Fruit fly (Drosophila melanogaster) whole organism, embryonic: ENCODE data around the gene beat-IIa.

ENCODE experiments used
- Bdp1 ChIP-seq: fragments of 200-800 bp; sonication (Bioruptor generic); optimal IDR thresholded peaks from 3 replicates; lab custom pipeline; 2016; ENCODE audit warnings: missing biosample characterization, missing genetic modification characterization
- Bteb2 ChIP-seq: fragments of 200-800 bp; sonication (Bioruptor generic); optimal IDR thresholded peaks from 2 replicates; lab custom pipeline; 2016; ENCODE audit warnings: missing biosample characterization, missing genetic modification characterization
- CG10147 ChIP-seq: fragments of 200-800 bp; sonication (Bioruptor generic); optimal IDR thresholded peaks from 2 replicates; lab custom pipeline; 2019; ENCODE audit warnings: missing biosample characterization, mild to moderate bottlenecking, missing genetic modification characterization, moderate library complexity
- CG10209 ChIP-seq: fragments of 200-800 bp; sonication (Bioruptor generic); optimal IDR thresholded peaks from 3 replicates; lab custom pipeline; 2017; ENCODE audit warnings: missing biosample characterization, mild to moderate bottlenecking, missing genetic modification characterization, missing genetic modification reagents
- CG10267 ChIP-seq: fragments of 200-800 bp; sonication (Bioruptor generic); optimal IDR thresholded peaks from 2 replicates; lab custom pipeline; 2018; ENCODE audit warnings: missing biosample characterization, mild to moderate bottlenecking, missing genetic modification characterization, moderate library complexity
- CG10274 ChIP-seq: fragments of 200-800 bp; sonication (Bioruptor generic); optimal IDR thresholded peaks from 3 replicates; lab custom pipeline; 2017; ENCODE audit warnings: missing biosample characterization, mild to moderate bottlenecking, missing genetic modification characterization
- CG10321 ChIP-seq: fragments of 200-800 bp; sonication (Bioruptor generic); IDR thresholded peaks from 2 replicates; pipeline ENCODE4 v1.3.6; 2022; ENCODE audit warnings: missing biosample characterization, missing genetic modification characterization
- CG12299 ChIP-seq: fragments of 200-800 bp; sonication (Bioruptor generic); optimal IDR thresholded peaks from 2 replicates; lab custom pipeline; 2018; ENCODE audit warnings: missing biosample characterization, mild to moderate bottlenecking, missing genetic modification characterization
- CG15073 ChIP-seq: fragments of 200-800 bp; sonication (Bioruptor generic); optimal IDR thresholded peaks from 2 replicates; lab custom pipeline; 2016; ENCODE audit warnings: missing biosample characterization, missing genetic modification characterization
- CG17359 ChIP-seq: fragments of 200-800 bp; sonication (Bioruptor generic); optimal IDR thresholded peaks from 3 replicates; lab custom pipeline; 2018; ENCODE audit warnings: missing biosample characterization, mild to moderate bottlenecking, missing genetic modification characterization, moderate library complexity
- CG2120 ChIP-seq: fragments of 200-800 bp; sonication (Bioruptor generic); optimal IDR thresholded peaks from 3 replicates; lab custom pipeline; 2016; ENCODE audit warnings: missing biosample characterization, missing genetic modification characterization
- CG31441 ChIP-seq: fragments of 200-800 bp; sonication (Bioruptor generic); IDR thresholded peaks from 2 replicates; pipeline ENCODE4 v1.3.6; 2022; ENCODE audit warnings: missing biosample characterization, missing genetic modification characterization
- CG3281 ChIP-seq: fragments of 200-800 bp; sonication (Bioruptor generic); optimal IDR thresholded peaks from 3 replicates; lab custom pipeline; 2017; ENCODE audit warnings: missing biosample characterization, mild to moderate bottlenecking, missing genetic modification characterization
- CG6175 ChIP-seq: fragments of 200-800 bp; sonication (Bioruptor generic); IDR thresholded peaks from 3 replicates; pipeline ENCODE4 v1.3.6; 2022; ENCODE audit warnings: missing biosample characterization, missing genetic modification characterization
- CG6654 ChIP-seq: fragments of 200-800 bp; sonication (Bioruptor generic); optimal IDR thresholded peaks from 2 replicates; lab custom pipeline; 2017; ENCODE audit warnings: missing biosample characterization, mild to moderate bottlenecking, missing genetic modification characterization
- CG6689 ChIP-seq: fragments of 200-800 bp; sonication (Bioruptor generic); IDR thresholded peaks from 2 replicates; pipeline ENCODE4 v1.3.6; 2022; ENCODE audit warnings: missing biosample characterization, missing genetic modification characterization
- CG6813 ChIP-seq: fragments of 200-800 bp; sonication (Bioruptor generic); optimal IDR thresholded peaks from 2 replicates; lab custom pipeline; 2017; ENCODE audit warnings: missing biosample characterization, missing genetic modification characterization, mild to moderate bottlenecking, moderate library complexity, missing genetic modification reagents
- CG9876 ChIP-seq: fragments of 200-800 bp; sonication (Bioruptor generic); optimal IDR thresholded peaks from 2 replicates; lab custom pipeline; 2016; ENCODE audit warnings: missing biosample characterization, missing genetic modification characterization
- CTCF ChIP-seq: fragments of 200-800 bp; sonication (Bioruptor generic); optimal IDR thresholded peaks from 2 replicates; lab custom pipeline; 2017; ENCODE audit warnings: missing biosample characterization, mild to moderate bottlenecking, missing genetic modification characterization, moderate library complexity
- D19B ChIP-seq: fragments of 200-800 bp; sonication (Bioruptor generic); optimal IDR thresholded peaks from 2 replicates; lab custom pipeline; 2017; ENCODE audit warnings: missing biosample characterization, mild to moderate bottlenecking, missing genetic modification characterization
- ERR ChIP-seq: fragments of 200-800 bp; sonication (Bioruptor generic); optimal IDR thresholded peaks from 2 replicates; lab custom pipeline; 2016; ENCODE audit warnings: missing biosample characterization, missing genetic modification characterization
- Fer3 ChIP-seq: fragments of 200-800 bp; sonication (Bioruptor generic); optimal IDR thresholded peaks from 2 replicates; lab custom pipeline; 2018; ENCODE audit warnings: missing biosample characterization, mild to moderate bottlenecking, missing genetic modification characterization, moderate library complexity
- HmgD ChIP-seq: fragments of 200-800 bp; sonication (Bioruptor generic); optimal IDR thresholded peaks from 3 replicates; lab custom pipeline; 2016; ENCODE audit warnings: missing biosample characterization, missing genetic modification characterization
- MBD-R2 ChIP-seq: fragments of 200-800 bp; sonication (Bioruptor generic); IDR thresholded peaks from 2 replicates; pipeline ENCODE4 v1.3.6; 2022; ENCODE audit warnings: missing biosample characterization, missing genetic modification characterization
- NfI ChIP-seq: fragments of 200-800 bp; sonication (Bioruptor generic); optimal IDR thresholded peaks from 3 replicates; lab custom pipeline; 2018; ENCODE audit warnings: missing biosample characterization, mild to moderate bottlenecking, missing genetic modification characterization, moderate library complexity
- Poxn ChIP-seq: fragments of 200-800 bp; sonication (Bioruptor generic); IDR thresholded peaks from 2 replicates; pipeline ENCODE4 v1.3.6; 2022; ENCODE audit warnings: missing biosample characterization, missing genetic modification characterization
- ab ChIP-seq: fragments of 200-800 bp; sonication (Bioruptor generic); optimal IDR thresholded peaks from 2 replicates; lab custom pipeline; 2016; ENCODE audit warnings: missing biosample characterization, missing genetic modification characterization
- ap ChIP-seq: fragments of 200-800 bp; sonication (Bioruptor generic); IDR thresholded peaks from 2 replicates; pipeline ENCODE4 v1.3.6; 2022; ENCODE audit warnings: missing biosample characterization, missing genetic modification characterization
- bowl ChIP-seq: fragments of 200-800 bp; sonication (Bioruptor generic); IDR thresholded peaks from 2 replicates; pipeline ENCODE4 v1.3.6; 2022; ENCODE audit warnings: missing biosample characterization, missing genetic modification characterization
- dan ChIP-seq: fragments of 200-800 bp; sonication (Bioruptor generic); IDR thresholded peaks from 2 replicates; pipeline ENCODE4 v1.3.6; 2022; ENCODE audit warnings: missing biosample characterization, missing genetic modification characterization
- eve ChIP-seq, 2 experiments: fragments of >200 bp; optimal IDR thresholded peaks; 2 replicates each; lab custom pipeline; 2017; ENCODE audit warnings: missing biosample characterization in 2 of 2, missing genetic modification characterization in 2 of 2
- fd64A ChIP-seq: fragments of 200-800 bp; sonication (Bioruptor generic); optimal IDR thresholded peaks from 3 replicates; lab custom pipeline; 2018; ENCODE audit warnings: missing biosample characterization, mild to moderate bottlenecking, missing genetic modification characterization
- ftz-f1 ChIP-seq: fragments of 200-800 bp; sonication (Bioruptor generic); optimal IDR thresholded peaks from 2 replicates; lab custom pipeline; 2016; ENCODE audit warnings: missing biosample characterization, missing genetic modification characterization
- gem ChIP-seq: fragments of 200-800 bp; sonication (Bioruptor generic); optimal IDR thresholded peaks from 2 replicates; lab custom pipeline; 2019; ENCODE audit warnings: missing biosample characterization, mild to moderate bottlenecking, missing genetic modification characterization, moderate library complexity
- grau ChIP-seq: fragments of 200-800 bp; optimal IDR thresholded peaks from 3 replicates; lab custom pipeline; 2019; ENCODE audit warnings: missing biosample characterization, mild to moderate bottlenecking, missing genetic modification characterization, moderate library complexity
- gsb-n ChIP-seq: fragments of 200-800 bp; sonication (Bioruptor generic); optimal IDR thresholded peaks from 3 replicates; lab custom pipeline; 2018; ENCODE audit warnings: missing biosample characterization, mild to moderate bottlenecking, missing genetic modification characterization
- hkb ChIP-seq, 2 experiments: fragments of 200-800 bp in 1 of 2; fragments of >200 bp in 1 of 2; sonication (Bioruptor generic) in 1 of 2; IDR thresholded peaks in 1 of 2; optimal IDR thresholded peaks in 1 of 2; 2 replicates each; pipeline versions ENCODE4 v1.3.6 to Lab custom; 2017 to 2022; ENCODE audit warnings: missing biosample characterization in 1 of 2, missing genetic modification characterization in 1 of 2
- kni ChIP-seq: fragments of 200-800 bp; sonication (Bioruptor generic); optimal IDR thresholded peaks from 3 replicates; lab custom pipeline; 2017; ENCODE audit warnings: mild to moderate bottlenecking, missing biosample characterization, missing genetic modification reagents, missing genetic modification characterization
- lmd ChIP-seq: fragments of 200-800 bp; sonication (Bioruptor generic); IDR thresholded peaks from 2 replicates; pipeline ENCODE4 v1.3.6; 2022; ENCODE audit warnings: missing biosample characterization, missing genetic modification characterization
- lov ChIP-seq, 2 experiments: fragments of 200-800 bp in 1 of 2; fragments of >200 bp in 1 of 2; sonication (Bioruptor generic) in 1 of 2; IDR thresholded peaks in 1 of 2; optimal IDR thresholded peaks in 1 of 2; 2 replicates in 1 of 2; 3 replicates in 1 of 2; pipeline versions ENCODE4 v1.3.6 to Lab custom; 2017 to 2022; ENCODE audit warnings: missing biosample characterization in 1 of 2, missing genetic modification characterization in 1 of 2
- mam ChIP-seq: fragments of 200-800 bp; sonication (Bioruptor generic); optimal IDR thresholded peaks from 3 replicates; lab custom pipeline; 2016; ENCODE audit warnings: missing biosample characterization, missing genetic modification characterization
- oc ChIP-seq: fragments of 200-800 bp; sonication (Bioruptor generic); optimal IDR thresholded peaks from 2 replicates; lab custom pipeline; 2018; ENCODE audit warnings: missing biosample characterization, mild to moderate bottlenecking, missing genetic modification characterization, moderate library complexity
- run ChIP-seq: fragments of 200-800 bp; sonication (Bioruptor generic); optimal IDR thresholded peaks from 3 replicates; lab custom pipeline; 2018; ENCODE audit warnings: missing biosample characterization, mild to moderate bottlenecking, missing genetic modification characterization
- scrt ChIP-seq: fragments of 200-800 bp; sonication (Bioruptor generic); optimal IDR thresholded peaks from 2 replicates; lab custom pipeline; 2018; ENCODE audit warnings: missing biosample characterization, mild to moderate bottlenecking, missing genetic modification characterization, moderate library complexity
- sens ChIP-seq: fragments of 200-800 bp; sonication (Bioruptor generic); peaks from one replicate; lab custom pipeline; 2016; ENCODE audit warnings: missing biosample characterization, missing genetic modification characterization
- sob ChIP-seq: fragments of 200-800 bp; sonication (Bioruptor generic); IDR thresholded peaks from 2 replicates; pipeline ENCODE4 v1.3.6; 2022; ENCODE audit warnings: missing biosample characterization, missing genetic modification characterization
- tna ChIP-seq: fragments of 200-800 bp; sonication (Bioruptor generic); IDR thresholded peaks from 2 replicates; pipeline ENCODE4 v1.3.6; 2022; ENCODE audit warnings: missing biosample characterization, missing genetic modification characterization; ENCODE audit not compliant: partially characterized antibody

The beat-IIa gene

dm6 chr3R:17412458-17413127, 46.7 kb upstream of the beat-IIa start, which contains the start of gene CG42821:
TSS of gene CG42821 (plus strand) at chr3R:17413077.
- peak; percentile 51 for TF ChIP-seq gem (tag; lab: Kevin White, UChicago)
- TF ChIP-seq CG6813 (GFP tag; lab: Kevin White, UChicago), result no peak
- TF ChIP-seq CG2120, result peak; percentile 10
- no peak for TF ChIP-seq kni (GFP tag; lab: Kevin White, UChicago)
- peak; percentile 78 for TF ChIP-seq CG10274 (GFP tag; lab: Kevin White, UChicago)
- TF ChIP-seq lmd (GFP tag; lab: Robert Waterston, UW), result no peak
- peak; percentile 11 for TF ChIP-seq gsb-n (tag; lab: Kevin White, UChicago)
- no peak for TF ChIP-seq eve (GFP tag; optimal IDR thresholded peaks at IDR 0.05; lab: Kevin White, UChicago)
- TF ChIP-seq sens (GFP tag; lab: Kevin White, UChicago), result peak; percentile 22
- TF ChIP-seq CG10147 (GFP tag; lab: Kevin White, UChicago), result peak; percentile 74
- peak; percentile 21 for TF ChIP-seq CG3281 (GFP tag; lab: Kevin White, UChicago)
- peak; percentile 32 for TF ChIP-seq Fer3 (tag; lab: Kevin White, UChicago)
- no peak for TF ChIP-seq sob (GFP tag; lab: Robert Waterston, UW)
- TF ChIP-seq oc (tag; lab: Kevin White, UChicago), result no peak
- TF ChIP-seq D19B (GFP tag; lab: Kevin White, UChicago), result peak; percentile 22

- no peak for TF ChIP-seq HmgD (GFP tag; lab: Kevin White, UChicago)
- TF ChIP-seq CG6175 (GFP tag; lab: Robert Waterston, UW), result no peak
- no peak for TF ChIP-seq ab (GFP tag; lab: Kevin White, UChicago)
- TF ChIP-seq bowl (GFP tag; lab: Robert Waterston, UW), result no peak
- TF ChIP-seq Bdp1, result no peak
- TF ChIP-seq tna (GFP tag; lab: Robert Waterston, UW), result no peak
- TF ChIP-seq CG17359 (tag; lab: Kevin White, UChicago), result no peak
- TF ChIP-seq lov (optimal IDR thresholded peaks at IDR 0.05; lab: Kevin White, UChicago), result no peak
- no peak for TF ChIP-seq lov (GFP tag; IDR thresholded peaks at IDR 0.05; lab: Robert Waterston, UW)
- no peak for TF ChIP-seq CG6654 (GFP tag; lab: Kevin White, UChicago)
- TF ChIP-seq CG12299, result no peak
- TF ChIP-seq scrt (GFP tag; lab: Kevin White, UChicago), result no peak
- TF ChIP-seq CTCF (GFP tag; lab: Kevin White, UChicago), result no peak
These were observed 44.9 kb upstream of the beat-IIa start, which contains the start of gene CG5863 for dm6 chr3R:17410808-17411207. TSS of gene CG5863 (plus strand) at chr3R:17411108.

- no peak for TF ChIP-seq NfI (GFP tag; lab: Kevin White, UChicago)
- no peak for TF ChIP-seq fd64A
- no peak for TF ChIP-seq Bteb2 (GFP tag; lab: Kevin White, UChicago)
- no peak for TF ChIP-seq CG15073
- no peak for TF ChIP-seq CG31441 (GFP tag; lab: Robert Waterston, UW)
- TF ChIP-seq ftz-f1 (GFP tag; lab: Kevin White, UChicago), result no peak
These were observed 43.4 kb upstream of the beat-IIa start, which contains the start of gene CG5860 for dm6 chr3R:17409319-17409718. TSS of gene CG5860 (plus strand) at chr3R:17409619.

dm6 chr3R:17407576-17407975, 41.7 kb upstream of the beat-IIa start, which contains the start of gene CG17283:
TSS of gene CG17283 (plus strand) at chr3R:17407876.
- no peak for TF ChIP-seq grau (tag; lab: Kevin White, UChicago)
- no peak for TF ChIP-seq dan (GFP tag; lab: Robert Waterston, UW)
- TF ChIP-seq CG9876 (GFP tag; lab: Kevin White, UChicago), result no peak
- no peak for TF ChIP-seq Poxn
- no peak for TF ChIP-seq ap (GFP tag; lab: Robert Waterston, UW)
- no peak for TF ChIP-seq CG10209
- TF ChIP-seq run (tag; lab: Kevin White, UChicago), result no peak
- TF ChIP-seq MBD-R2, result no peak
- no peak for TF ChIP-seq mam (GFP tag; lab: Kevin White, UChicago)
- no peak for TF ChIP-seq CG10321 (GFP tag; lab: Robert Waterston, UW)
- no peak for TF ChIP-seq hkb (optimal IDR thresholded peaks at IDR 0.05; lab: Kevin White, UChicago)
- no peak for TF ChIP-seq hkb (GFP tag; IDR thresholded peaks at IDR 0.05; lab: Robert Waterston, UW)
- TF ChIP-seq CG6689 (GFP tag; lab: Robert Waterston, UW), result no peak
- TF ChIP-seq ERR (GFP tag; lab: Kevin White, UChicago), result no peak
- no peak for TF ChIP-seq CG10267 (tag; lab: Kevin White, UChicago)
